Worm (Caenorhabditis elegans): Measurements from ENCODE around the gene dhs-26.

The dhs-26 gene

ce11 chrX:3379114-3379513 is 16.8 kb upstream of the dhs-26 start, which contains the start of gene sorf-1:
sorf-1 (minus strand) TSS chrX:3379248.
- peak; percentile 13 for TF ChIP-seq mep-1 (tag; optimal IDR thresholded peaks at IDR 0.05)
- TF ChIP-seq lin-32 (GFP tag; optimal IDR thresholded peaks at IDR 0.05): no peak
- peak; percentile 13 for TF ChIP-seq pha-4 (tag; optimal IDR thresholded peaks at IDR 0.05)

- TF ChIP-seq ceh-39 (tag; optimal IDR thresholded peaks at IDR 0.05) (no peak), hlh-1 (tag; optimal IDR thresholded peaks at IDR 0.05) (no peak), ceh-83 (GFP tag; optimal IDR thresholded peaks at IDR 0.05) (no peak), nhr-2 (tag; optimal IDR thresholded peaks at IDR 0.05) (no peak), mab-5 (tag; optimal IDR thresholded peaks at IDR 0.05) (no peak), sptf-1 (tag; optimal IDR thresholded peaks at IDR 0.05) (no peak)
These were observed 13.0 kb upstream of the dhs-26 start for ce11 chrX:3375320-3375719.

DNA sequence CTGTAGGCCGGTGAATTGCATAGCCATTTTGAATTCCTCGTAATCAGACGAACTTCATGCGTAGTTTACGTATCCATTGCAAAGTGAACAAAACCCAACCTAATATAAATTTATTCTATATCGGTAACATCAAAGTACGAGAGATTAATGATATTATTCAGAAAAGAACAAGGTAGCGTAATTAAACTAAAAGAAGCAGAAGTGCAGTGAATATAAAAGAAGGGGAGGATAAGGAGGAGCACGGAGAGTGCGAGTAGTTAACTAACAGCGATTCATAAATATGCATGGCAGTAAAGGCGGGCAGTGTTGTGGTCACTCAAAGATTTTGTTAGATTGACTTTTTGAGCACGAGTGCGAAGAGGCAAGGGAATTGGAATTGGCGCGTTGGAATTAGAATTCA is 12.3 kb upstream of the dhs-26 start, which contains the start of gene clc-3:
clc-3 (minus strand) TSS at position 101 of the 400 bp plus-strand sequence.
- no peak for TF ChIP-seq bed-3 (GFP tag; optimal IDR thresholded peaks at IDR 0.05)
- TF ChIP-seq hlh-1 (tag; optimal IDR thresholded peaks at IDR 0.05): no peak
- no peak for TF ChIP-seq ztf-11 (tag; optimal IDR thresholded peaks at IDR 0.05)
- TF ChIP-seq ces-1 (GFP tag; optimal IDR thresholded peaks at IDR 0.05): peak; percentile 18
- no peak for TF ChIP-seq elt-1 (tag; optimal IDR thresholded peaks at IDR 0.05; ENCODE audit: borderline replicate concordance, insufficient read depth)
- TF ChIP-seq lin-32 (GFP tag; optimal IDR thresholded peaks at IDR 0.05): no peak
- no peak for TF ChIP-seq nhr-12 (tag; optimal IDR thresholded peaks at IDR 0.05)

DNA sequence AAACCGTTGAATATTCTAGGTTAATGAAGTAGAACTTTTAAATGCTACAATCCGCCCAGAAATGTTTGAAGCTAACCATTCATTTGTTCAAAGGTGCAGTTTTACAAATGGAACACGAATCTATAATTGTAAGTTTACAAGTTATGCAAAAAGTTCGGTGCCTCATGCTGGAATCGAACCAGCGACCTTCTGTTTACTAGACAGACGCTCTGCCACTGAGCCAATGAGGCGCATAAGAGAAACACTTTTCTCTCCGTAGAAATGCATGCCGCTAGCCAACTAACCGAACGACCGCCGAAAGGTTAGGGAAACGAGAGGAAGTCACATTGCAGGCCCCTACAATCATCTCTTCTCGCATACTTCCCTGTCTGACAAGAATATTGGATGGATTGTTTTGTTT is 9.0 kb upstream of the dhs-26 start:
- TF ChIP-seq mls-2 (tag; optimal IDR thresholded peaks at IDR 0.05): peak; percentile 94
- TF ChIP-seq ceh-83 (GFP tag; optimal IDR thresholded peaks at IDR 0.05): peak; percentile 92
- no peak for TF ChIP-seq zip-8 (tag; optimal IDR thresholded peaks at IDR 0.05)
- no peak for TF ChIP-seq blmp-1 (tag; optimal IDR thresholded peaks at IDR 0.05)
- no peak for TF ChIP-seq mab-5 (tag; optimal IDR thresholded peaks at IDR 0.05)
- peak; percentile 77 for TF ChIP-seq ham-2 (GFP tag; optimal IDR thresholded peaks at IDR 0.05)
- TF ChIP-seq elt-1 (tag; optimal IDR thresholded peaks at IDR 0.05; ENCODE audit: borderline replicate concordance, insufficient read depth): no peak
- no peak for TF ChIP-seq nhr-2 (tag; optimal IDR thresholded peaks at IDR 0.05)
- peak; percentile 60 for TF ChIP-seq ces-1 (GFP tag; optimal IDR thresholded peaks at IDR 0.05)
- TF ChIP-seq nhr-237 (tag; optimal IDR thresholded peaks at IDR 0.05): peak; percentile 37
- peak; percentile 44 for TF ChIP-seq tbx-8 (GFP tag; optimal IDR thresholded peaks at IDR 0.05)
- peak; percentile 19 for TF ChIP-seq lin-13 (tag; optimal IDR thresholded peaks at IDR 0.05)
- TF ChIP-seq elt-3 (tag; optimal IDR thresholded peaks at IDR 0.05): no peak
- peak; percentile 49 for TF ChIP-seq hlh-1 (tag; optimal IDR thresholded peaks at IDR 0.05)
- TF ChIP-seq lin-32 (GFP tag; optimal IDR thresholded peaks at IDR 0.05): peak; percentile 76
- TF ChIP-seq unc-62 (GFP tag; optimal IDR thresholded peaks at IDR 0.05): peak; percentile 60
- peak; percentile 90 for TF ChIP-seq M03D4.4 (tag; optimal IDR thresholded peaks at IDR 0.05)
- peak; percentile 33 for TF ChIP-seq unc-39 (tag; optimal IDR thresholded peaks at IDR 0.05)
- no peak for TF ChIP-seq snpc-4 (tag; optimal IDR thresholded peaks at IDR 0.05)
- peak; percentile 81 for TF ChIP-seq unc-120 (tag; optimal IDR thresholded peaks at IDR 0.05; ENCODE audit: poor library complexity, severe bottlenecking)
- peak; percentile 88 for TF ChIP-seq cnd-1 (tag; optimal IDR thresholded peaks at IDR 0.05)
- TF ChIP-seq drap-1 (GFP tag; optimal IDR thresholded peaks at IDR 0.05): peak; percentile 94
- TF ChIP-seq lsy-2 (tag; optimal IDR thresholded peaks at IDR 0.05): peak; percentile 29
- peak; percentile 24 for TF ChIP-seq nhr-12 (tag; optimal IDR thresholded peaks at IDR 0.05)
- TF ChIP-seq sem-2 (GFP tag; optimal IDR thresholded peaks at IDR 0.05): peak; percentile 81
- TF ChIP-seq ceh-43 (GFP tag; optimal IDR thresholded peaks at IDR 0.05): peak; percentile 85
- TF ChIP-seq ztf-11 (tag; optimal IDR thresholded peaks at IDR 0.05): peak; percentile 35
- TF ChIP-seq sptf-1 (tag; optimal IDR thresholded peaks at IDR 0.05): peak; percentile 95
- TF ChIP-seq nhr-76 (tag; optimal IDR thresholded peaks at IDR 0.05): no peak
- peak; percentile 84 for TF ChIP-seq bed-3 (GFP tag; optimal IDR thresholded peaks at IDR 0.05)
- TF ChIP-seq ceh-39 (tag; optimal IDR thresholded peaks at IDR 0.05): no peak
- TF ChIP-seq pha-4 (tag; optimal IDR thresholded peaks at IDR 0.05): peak; percentile 23
- TF ChIP-seq mep-1 (tag; optimal IDR thresholded peaks at IDR 0.05): peak; percentile 67
- TF ChIP-seq nhr-28 (tag; optimal IDR thresholded peaks at IDR 0.05): no peak
- peak; percentile 71 for TF ChIP-seq flh-1 (GFP tag; optimal IDR thresholded peaks at IDR 0.05)

All from whole organism, mixed stage, embryonic.